Fruit fly (Drosophila melanogaster): ENCODE measurements around the gene CG42654.
A peak's percentile ranks its signal among the peaks of the same experiment; 100 is the strongest.

CG42654 gene

DNA sequence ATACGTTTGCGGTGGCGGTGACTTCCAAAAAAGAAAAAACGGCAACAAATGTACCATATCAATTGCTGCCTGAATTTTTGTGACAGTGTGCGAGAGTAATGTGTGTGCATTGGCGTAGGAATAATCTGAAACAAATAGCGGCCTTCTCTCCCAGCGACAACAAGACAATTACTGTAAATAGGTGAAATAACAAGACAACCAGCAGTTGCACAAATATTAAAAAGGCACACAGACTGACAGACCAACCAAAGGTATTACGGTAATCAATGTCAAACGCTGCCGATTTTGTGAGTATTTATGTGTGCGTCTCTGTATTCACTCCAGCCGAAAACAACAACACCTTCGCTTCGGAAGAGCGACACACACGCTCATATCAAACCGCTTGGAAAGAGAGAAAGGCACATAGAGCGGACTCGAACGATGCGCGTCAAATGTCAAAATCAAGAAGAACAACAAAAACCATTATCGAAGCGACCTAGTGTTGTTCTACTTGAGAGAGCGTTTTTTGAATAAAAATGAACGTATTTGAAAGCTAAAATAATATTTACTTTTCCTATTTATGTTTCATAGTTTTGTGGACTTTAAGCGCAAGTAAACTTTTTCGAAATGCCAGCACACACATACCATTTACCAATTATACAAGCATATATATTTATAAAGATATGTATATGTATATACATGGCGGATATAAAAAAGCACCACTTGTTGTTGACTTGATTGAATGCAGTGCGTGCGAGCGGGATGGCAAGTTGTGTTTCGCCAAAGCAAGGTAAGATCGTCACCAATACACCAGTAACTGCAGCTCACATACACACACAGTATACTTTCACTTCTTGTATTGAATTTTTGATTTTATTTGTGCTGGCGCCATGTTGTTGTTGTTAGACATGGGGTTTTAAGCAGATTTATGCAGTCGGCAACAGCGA lies 47.3 kb downstream of the CG42654 start (continued):
- TF ChIP-seq Dip3 (GFP tag; optimal IDR thresholded peaks at IDR 0.05) (no peak), danr (GFP tag; IDR thresholded peaks at IDR 0.05) (peak; percentile 19; the same call in 1 of the 2 replicates), CG11723 (GFP tag; optimal IDR thresholded peaks at IDR 0.05) (peak; percentile 45), Stat92E (GFP tag; optimal IDR thresholded peaks at IDR 0.05) (peak in 1 of 3 experiments; percentile 28), CG1233 (GFP tag; optimal IDR thresholded peaks at IDR 0.05) (peak; percentile 68), Ets65A (GFP tag) (no peak), CG11695 (GFP tag; IDR thresholded peaks at IDR 0.05) (peak; percentile 80), nerfin-1 (tag; optimal IDR thresholded peaks at IDR 0.05) (peak; percentile 46), CG12219 (GFP tag; optimal IDR thresholded peaks at IDR 0.05) (peak; percentile 51), Xbp1 (GFP tag; optimal IDR thresholded peaks at IDR 0.05) (no peak), CG12942 (GFP tag; optimal IDR thresholded peaks at IDR 0.05) (no peak), CG8089 (GFP tag; optimal IDR thresholded peaks at IDR 0.05) (peak; percentile 75), pnt (GFP tag; optimal IDR thresholded peaks at IDR 0.05) (peak; percentile 75), Rfx (GFP tag; IDR thresholded peaks at IDR 0.05) (peak; percentile 57; the same call in 1 of the 2 replicates), insv (GFP tag; optimal IDR thresholded peaks at IDR 0.05) (peak in 1 of 2 experiments; percentile 43), CG6254 (GFP tag; optimal IDR thresholded peaks at IDR 0.05) (peak; percentile 53), rib (GFP tag; IDR thresholded peaks at IDR 0.05) (0 out of 2 replicates have a peak, but pooled peaks have one; percentile 22), CG15073 (GFP tag; optimal IDR thresholded peaks at IDR 0.05) (no peak), mam (GFP tag; optimal IDR thresholded peaks at IDR 0.05) (no peak), CG8281 (tag; optimal IDR thresholded peaks at IDR 0.05) (no peak), gt (GFP tag; IDR thresholded peaks at IDR 0.05) (no peak), Ets97D (GFP tag; optimal IDR thresholded peaks at IDR 0.05) (no peak), pita (GFP tag; optimal IDR thresholded peaks at IDR 0.05) (no peak), CG2202 (tag; optimal IDR thresholded peaks at IDR 0.05) (peak; percentile 71), CG31388 (GFP tag; optimal IDR thresholded peaks at IDR 0.05) (peak; percentile 19), B-H2 (GFP tag; optimal IDR thresholded peaks at IDR 0.05) (no peak), zen (tag; optimal IDR thresholded peaks at IDR 0.05) (peak; percentile 61), dysf (GFP tag; IDR thresholded peaks at IDR 0.05) (peak; percentile 35; the same call in 1 of the 3 replicates), CG8478 (optimal IDR thresholded peaks at IDR 0.05) (no peak), pho (GFP tag; optimal IDR thresholded peaks at IDR 0.05) (peak; percentile 58), Jarid2 (GFP tag; optimal IDR thresholded peaks at IDR 0.05) (peak; percentile 59), ATbp (GFP tag; optimal IDR thresholded peaks at IDR 0.05) (peak; percentile 90), D (optimal IDR thresholded peaks at IDR 0.05) (peak; percentile 65), D (GFP tag; optimal IDR thresholded peaks at IDR 0.05) (peak; percentile 62), ab (GFP tag; optimal IDR thresholded peaks at IDR 0.05) (no peak), crc (GFP tag; optimal IDR thresholded peaks at IDR 0.05) (no peak), trem (tag; optimal IDR thresholded peaks at IDR 0.05) (peak; percentile 13), Hr3 (GFP tag; optimal IDR thresholded peaks at IDR 0.05) (no peak), dmrt11E (tag; optimal IDR thresholded peaks at IDR 0.05) (peak; percentile 52), dan (GFP tag; IDR thresholded peaks at IDR 0.05) (no peak), PHDP (tag; optimal IDR thresholded peaks at IDR 0.05) (peak; percentile 75), CG32772 (GFP tag; IDR thresholded peaks at IDR 0.05) (no peak), Lpt (GFP tag; optimal IDR thresholded peaks at IDR 0.05) (no peak), ERR (GFP tag; optimal IDR thresholded peaks at IDR 0.05) (peak; percentile 83), fu2 (GFP tag; optimal IDR thresholded peaks at IDR 0.05) (peak; percentile 13), CG17361 (GFP tag; IDR thresholded peaks at IDR 0.05) (peak; percentile 40; the same call in 1 of the 3 replicates), Dll (GFP tag; IDR thresholded peaks at IDR 0.05; ENCODE audit: partially characterized antibody) (no peak), bsh (GFP tag; optimal IDR thresholded peaks at IDR 0.05) (peak in 1 of 2 experiments; percentile 77), CG14441 (GFP tag; IDR thresholded peaks at IDR 0.05) (peak; percentile 43; the same call in 1 of the 2 replicates)

Data from whole organism, embryonic.